Fruit fly (Drosophila melanogaster) whole organism, wandering third instar larva: ENCODE results near the gene CG14280.
A peak's percentile ranks its signal among the peaks of the same experiment; 100 is the strongest.

Experiments
- CG32264 ChIP-seq: fragments of 200-800 bp; sonication (Bioruptor generic); optimal IDR thresholded peaks from 2 replicates; lab custom pipeline; 2016; ENCODE audit warnings: missing biosample characterization, missing genetic modification characterization
- CG9705 ChIP-seq: fragments of 200-800 bp; sonication (Bioruptor generic); optimal IDR thresholded peaks from 2 replicates; lab custom pipeline; 2018; ENCODE audit warnings: missing biosample characterization, mild to moderate bottlenecking, missing genetic modification characterization
- CrebA ChIP-seq: fragments of 200-800 bp; sonication (Bioruptor generic); optimal IDR thresholded peaks from 2 replicates; lab custom pipeline; 2016; ENCODE audit warnings: missing biosample characterization, mild to moderate bottlenecking, missing genetic modification characterization, borderline replicate concordance
- Dfd ChIP-seq: fragments of >200 bp; optimal IDR thresholded peaks from 2 replicates; lab custom pipeline; 2017; ENCODE audit warnings: missing biosample characterization, missing genetic modification characterization
- Dif ChIP-seq: fragments of 200-275, 200-300 bp; sonication (Bioruptor generic); optimal IDR thresholded peaks from 2 replicates; lab custom pipeline; 2018; ENCODE audit warnings: missing biosample characterization, missing genetic modification characterization; ENCODE audit not compliant: partially characterized antibody
- GATAd ChIP-seq: sonication (Bioruptor generic); optimal IDR thresholded peaks from 2 replicates; lab custom pipeline; 2016; ENCODE audit warnings: missing biosample characterization, missing genetic modification characterization
- HLH106 ChIP-seq: fragments of 200-800 bp; optimal IDR thresholded peaks from 3 replicates; lab custom pipeline; 2019; ENCODE audit warnings: missing biosample characterization, mild to moderate bottlenecking, missing genetic modification characterization, moderate library complexity
- Hnf4 ChIP-seq: fragments of 200-800 bp; sonication (Bioruptor generic); optimal IDR thresholded peaks from 2 replicates; lab custom pipeline; 2016; ENCODE audit warnings: missing biosample characterization, mild to moderate bottlenecking, missing genetic modification characterization
- Hr78 ChIP-seq: fragments of >200 bp; optimal IDR thresholded peaks from 2 replicates; lab custom pipeline; 2017; ENCODE audit warnings: missing biosample characterization, missing genetic modification characterization
- Hr83 ChIP-seq: fragments of 200-300 bp; sonication (Bioruptor generic); optimal IDR thresholded peaks from 2 replicates; lab custom pipeline; 2016; ENCODE audit warnings: missing biosample characterization, mild to moderate bottlenecking, missing genetic modification characterization, moderate library complexity; ENCODE audit not compliant: poor library complexity, severe bottlenecking
- Jra ChIP-seq: sonication (Bioruptor generic); optimal IDR thresholded peaks from 2 replicates; lab custom pipeline; 2016; ENCODE audit warnings: missing biosample characterization, missing genetic modification characterization
- Mio ChIP-seq: sonication (Bioruptor generic); optimal IDR thresholded peaks from 2 replicates; lab custom pipeline; 2016; ENCODE audit warnings: missing biosample characterization, missing genetic modification characterization
- Myc ChIP-seq: fragments of >200 bp; optimal IDR thresholded peaks from 2 replicates; lab custom pipeline; 2017
- N ChIP-seq: fragments of >200 bp; optimal IDR thresholded peaks from 2 replicates; lab custom pipeline; 2018; ENCODE audit warnings: missing biosample characterization, missing external identifiers, missing genetic modification characterization
- OdsH ChIP-seq: fragments of 200-800 bp; sonication (Bioruptor generic); optimal IDR thresholded peaks from 2 replicates; lab custom pipeline; 2016; ENCODE audit warnings: missing biosample characterization, mild to moderate bottlenecking, missing genetic modification characterization
- Rel ChIP-seq, 2 experiments: fragments of 200-800 bp; sonication (Bioruptor generic) in 1 of 2; optimal IDR thresholded peaks; 2 replicates in 1 of 2; 3 replicates in 1 of 2; lab custom pipeline; 2016 to 2019; ENCODE audit warnings: mild to moderate bottlenecking in 2 of 2, missing biosample characterization in 2 of 2, missing genetic modification characterization in 2 of 2, moderate library complexity in 1 of 2
- Sp1 ChIP-seq: fragments of 200-800 bp; sonication (Bioruptor generic); optimal IDR thresholded peaks from 3 replicates; lab custom pipeline; 2019; ENCODE audit warnings: missing biosample characterization, mild to moderate bottlenecking, missing genetic modification characterization, moderate library complexity
- Vsx2 ChIP-seq: fragments of 200-300, 225-300 bp; sonication (Bioruptor generic); optimal IDR thresholded peaks from 2 replicates; lab custom pipeline; 2018; ENCODE audit warnings: missing biosample characterization, missing genetic modification characterization; ENCODE audit not compliant: partially characterized antibody
- br ChIP-seq: fragments of 200-800 bp; sonication (Bioruptor generic); optimal IDR thresholded peaks from 2 replicates; lab custom pipeline; 2016; ENCODE audit warnings: missing biosample characterization, missing genetic modification characterization
- dl ChIP-seq, 2 experiments: fragments of 175-275, 200-275 bp in 1 of 2; fragments of 200-275 bp in 1 of 2; sonication (Bioruptor generic); optimal IDR thresholded peaks; lab custom pipeline; 2018; ENCODE audit warnings: mild to moderate bottlenecking in 2 of 2, missing biosample characterization in 2 of 2, missing genetic modification characterization in 2 of 2, moderate library complexity in 2 of 2; ENCODE audit not compliant: partially characterized antibody in 2 of 2, insufficient read depth in 1 of 2
- dmrt93B ChIP-seq: fragments of 200-800 bp; sonication (Bioruptor generic); optimal IDR thresholded peaks from 2 replicates; lab custom pipeline; 2018; ENCODE audit warnings: missing biosample characterization, mild to moderate bottlenecking, missing genetic modification characterization
- dsf ChIP-seq: sonication (Bioruptor generic); optimal IDR thresholded peaks from 2 replicates; lab custom pipeline; 2016; ENCODE audit warnings: missing biosample characterization, missing genetic modification characterization, borderline replicate concordance
- ey ChIP-seq: fragments of 200-800 bp; sonication (Bioruptor generic); optimal IDR thresholded peaks from 2 replicates; lab custom pipeline; 2016; ENCODE audit warnings: missing biosample characterization, missing genetic modification characterization
- foxo ChIP-seq, 2 experiments: fragments of 200-800 bp; sonication (Bioruptor generic); optimal IDR thresholded peaks; 2 replicates in 1 of 2; 3 replicates in 1 of 2; lab custom pipeline; 2016 to 2017; ENCODE audit warnings: missing biosample characterization in 2 of 2, missing genetic modification characterization in 2 of 2
- fru ChIP-seq: fragments of 200-800 bp; sonication (Bioruptor generic); optimal IDR thresholded peaks from 3 replicates; lab custom pipeline; 2016; ENCODE audit warnings: missing biosample characterization, mild to moderate bottlenecking, missing genetic modification characterization
- h ChIP-seq: fragments of 200-800 bp; sonication (Bioruptor generic); optimal IDR thresholded peaks from 3 replicates; lab custom pipeline; 2016; ENCODE audit warnings: missing biosample characterization, mild to moderate bottlenecking, missing genetic modification characterization
- lola ChIP-seq: fragments of >200 bp; optimal IDR thresholded peaks from 2 replicates; lab custom pipeline; 2017; ENCODE audit warnings: missing biosample characterization, missing genetic modification characterization
- psq ChIP-seq: fragments of 200-800 bp; sonication (Bioruptor generic); optimal IDR thresholded peaks from 3 replicates; lab custom pipeline; 2017; ENCODE audit warnings: missing biosample characterization, mild to moderate bottlenecking, missing genetic modification characterization, moderate library complexity
- rgr ChIP-seq: fragments of 200-800 bp; sonication (Bioruptor generic); optimal IDR thresholded peaks from 3 replicates; lab custom pipeline; 2016; ENCODE audit warnings: missing biosample characterization, mild to moderate bottlenecking, missing genetic modification characterization
- sage ChIP-seq: fragments of 200-800 bp; sonication (Bioruptor generic); optimal IDR thresholded peaks from 2 replicates; lab custom pipeline; 2016; ENCODE audit warnings: missing biosample characterization, mild to moderate bottlenecking, missing genetic modification characterization
- tai ChIP-seq: sonication (Bioruptor generic); optimal IDR thresholded peaks from 2 replicates; lab custom pipeline; 2016; ENCODE audit warnings: missing biosample characterization, missing genetic modification characterization
- usp ChIP-seq: fragments of >200 bp; optimal IDR thresholded peaks from 2 replicates; lab custom pipeline; 2017; ENCODE audit warnings: missing biosample characterization, missing genetic modification characterization
- woc ChIP-seq: sonication (Bioruptor generic); optimal IDR thresholded peaks from 2 replicates; lab custom pipeline; 2016; ENCODE audit warnings: missing biosample characterization, mild to moderate bottlenecking, missing genetic modification characterization

Gene CG14280

dm6 chr3R:19248036-19248435 lies 8.5 kb upstream of the CG14280 start, which contains the start of gene CG5217:
Gene CG5217, minus strand, starts transcription at chr3R:19248136.
- TF ChIP-seq Dfd (GFP tag; lab: Kevin White, UChicago) (no peak), Hr83 (GFP tag; lab: Kevin White, UChicago) (no peak), sage (GFP tag; lab: Kevin White, UChicago) (no peak), Dif (GFP tag; lab: Kevin White, UChicago) (no peak), dl (GFP tag; optimal IDR thresholded peaks at IDR 0.05; lab: Kevin White, UChicago; ENCODE audit: insufficient read depth in 1 of 2, partially characterized antibody in 2 of 2) (no peak), Sp1 (no peak), tai (no peak)

- no peak for TF ChIP-seq ey
- no peak for TF ChIP-seq woc (GFP tag; lab: Kevin White, UChicago)
- no peak for TF ChIP-seq N (GFP tag; lab: Kevin White, UChicago)
- no peak for TF ChIP-seq Hnf4 (GFP tag; lab: Kevin White, UChicago)
- no peak for TF ChIP-seq foxo (GFP tag; optimal IDR thresholded peaks at IDR 0.05; lab: Kevin White, UChicago)
- no peak for TF ChIP-seq GATAd (GFP tag; lab: Kevin White, UChicago)
Observed at dm6 chr3R:19250063-19250462, 6.5 kb upstream of the CG14280 start.

- TF ChIP-seq CG9705 (GFP tag; lab: Kevin White, UChicago) (no peak), CG32264 (GFP tag; lab: Kevin White, UChicago) (no peak), Jra (GFP tag; lab: Kevin White, UChicago) (no peak), HLH106 (tag; lab: Kevin White, UChicago) (no peak), psq (GFP tag; lab: Kevin White, UChicago) (peak; percentile 21), N (GFP tag; lab: Kevin White, UChicago) (no peak), dl (GFP tag; optimal IDR thresholded peaks at IDR 0.05; lab: Kevin White, UChicago; ENCODE audit: insufficient read depth in 1 of 2, partially characterized antibody in 2 of 2) (no peak), Myc (lab: Kevin White, UChicago) (no peak)
Observed at dm6 chr3R:19253975-19254374, 2.6 kb upstream of the CG14280 start.

dm6 chr3R:19255255-19255654 lies 1.3 kb upstream of the CG14280 start:
- TF ChIP-seq OdsH (GFP tag; lab: Kevin White, UChicago), result no peak
- peak; percentile 42 for TF ChIP-seq h (GFP tag; lab: Kevin White, UChicago)
- TF ChIP-seq usp (GFP tag; lab: Kevin White, UChicago), result no peak
- TF ChIP-seq lola (GFP tag; lab: Kevin White, UChicago), result no peak
- TF ChIP-seq foxo (GFP tag; optimal IDR thresholded peaks at IDR 0.05; lab: Kevin White, UChicago), result peak in 1 of 2 experiments; percentile 23
- TF ChIP-seq dmrt93B (GFP tag; lab: Kevin White, UChicago), result no peak
- peak; percentile 21 for TF ChIP-seq rgr (GFP tag; lab: Kevin White, UChicago)
- TF ChIP-seq br (GFP tag; lab: Kevin White, UChicago), result no peak
- no peak for TF ChIP-seq Hnf4 (GFP tag; lab: Kevin White, UChicago)
- no peak for TF ChIP-seq CrebA (GFP tag; lab: Kevin White, UChicago)
- no peak for TF ChIP-seq Vsx2 (GFP tag; lab: Kevin White, UChicago)
- no peak for TF ChIP-seq dl (GFP tag; optimal IDR thresholded peaks at IDR 0.05; lab: Kevin White, UChicago; ENCODE audit: insufficient read depth in 1 of 2, partially characterized antibody in 2 of 2)
- TF ChIP-seq Dif (GFP tag; lab: Kevin White, UChicago), result no peak
- TF ChIP-seq psq (GFP tag; lab: Kevin White, UChicago), result no peak
- no peak for TF ChIP-seq dsf (GFP tag; lab: Kevin White, UChicago)
- TF ChIP-seq Mio, result no peak
- no peak for TF ChIP-seq Rel (GFP tag; optimal IDR thresholded peaks at IDR 0.05; lab: Kevin White, UChicago)
- TF ChIP-seq Rel (tag; optimal IDR thresholded peaks at IDR 0.05; lab: Kevin White, UChicago), result no peak
- no peak for TF ChIP-seq ey
- peak; percentile 21 for TF ChIP-seq fru (GFP tag; lab: Kevin White, UChicago)
- TF ChIP-seq Hr78 (GFP tag; lab: Kevin White, UChicago), result no peak
